Fruit fly (Drosophila melanogaster) Kc167 (cell line): ENCODE results near the gene Ogdh.

Experiments
- Sin3A ChIP-seq: fragments of >200 bp; optimal IDR thresholded peaks from 2 replicates; lab custom pipeline; 2018; ENCODE audit warnings: missing external identifiers
- psq ChIP-seq: fragments of >200 bp; optimal IDR thresholded peaks from 2 replicates; lab custom pipeline; 2017; ENCODE audit warnings: missing external identifiers

dm6 chr3L:16969652-16970109 lies 15.1 kb downstream of the Ogdh start, which contains the start of gene Exn:
- no peak for TF ChIP-seq psq (lab: Kevin White, UChicago)
- TF ChIP-seq Sin3A (lab: Kevin White, UChicago): no peak
